Fruit fly (Drosophila melanogaster) whole organism, wandering third instar larva: ENCODE data around the gene sloth2.

Experiments
- Abd-B ChIP-seq: fragments of >200 bp; optimal IDR thresholded peaks from 2 replicates; lab custom pipeline; 2017; ENCODE audit warnings: missing biosample characterization, missing genetic modification characterization
- CG32264 ChIP-seq: fragments of 200-800 bp; sonication (Bioruptor generic); optimal IDR thresholded peaks from 2 replicates; lab custom pipeline; 2016; ENCODE audit warnings: missing biosample characterization, missing genetic modification characterization
- CG9705 ChIP-seq: fragments of 200-800 bp; sonication (Bioruptor generic); optimal IDR thresholded peaks from 2 replicates; lab custom pipeline; 2018; ENCODE audit warnings: missing biosample characterization, mild to moderate bottlenecking, missing genetic modification characterization
- CrebA ChIP-seq: fragments of 200-800 bp; sonication (Bioruptor generic); optimal IDR thresholded peaks from 2 replicates; lab custom pipeline; 2016; ENCODE audit warnings: missing biosample characterization, mild to moderate bottlenecking, missing genetic modification characterization, borderline replicate concordance
- Dfd ChIP-seq: fragments of >200 bp; optimal IDR thresholded peaks from 2 replicates; lab custom pipeline; 2017; ENCODE audit warnings: missing biosample characterization, missing genetic modification characterization
- Dif ChIP-seq: fragments of 200-275, 200-300 bp; sonication (Bioruptor generic); optimal IDR thresholded peaks from 2 replicates; lab custom pipeline; 2018; ENCODE audit warnings: missing biosample characterization, missing genetic modification characterization; ENCODE audit not compliant: partially characterized antibody
- GATAd ChIP-seq: sonication (Bioruptor generic); optimal IDR thresholded peaks from 2 replicates; lab custom pipeline; 2016; ENCODE audit warnings: missing biosample characterization, missing genetic modification characterization
- Hnf4 ChIP-seq: fragments of 200-800 bp; sonication (Bioruptor generic); optimal IDR thresholded peaks from 2 replicates; lab custom pipeline; 2016; ENCODE audit warnings: missing biosample characterization, mild to moderate bottlenecking, missing genetic modification characterization
- Hr78 ChIP-seq: fragments of >200 bp; optimal IDR thresholded peaks from 2 replicates; lab custom pipeline; 2017; ENCODE audit warnings: missing biosample characterization, missing genetic modification characterization
- Hr83 ChIP-seq: fragments of 200-300 bp; sonication (Bioruptor generic); optimal IDR thresholded peaks from 2 replicates; lab custom pipeline; 2016; ENCODE audit warnings: missing biosample characterization, mild to moderate bottlenecking, missing genetic modification characterization, moderate library complexity; ENCODE audit not compliant: poor library complexity, severe bottlenecking
- Jra ChIP-seq: sonication (Bioruptor generic); optimal IDR thresholded peaks from 2 replicates; lab custom pipeline; 2016; ENCODE audit warnings: missing biosample characterization, missing genetic modification characterization
- Mio ChIP-seq: sonication (Bioruptor generic); optimal IDR thresholded peaks from 2 replicates; lab custom pipeline; 2016; ENCODE audit warnings: missing biosample characterization, missing genetic modification characterization
- Myc ChIP-seq: fragments of >200 bp; optimal IDR thresholded peaks from 2 replicates; lab custom pipeline; 2017
- N ChIP-seq: fragments of >200 bp; optimal IDR thresholded peaks from 2 replicates; lab custom pipeline; 2018; ENCODE audit warnings: missing biosample characterization, missing external identifiers, missing genetic modification characterization
- OdsH ChIP-seq: fragments of 200-800 bp; sonication (Bioruptor generic); optimal IDR thresholded peaks from 2 replicates; lab custom pipeline; 2016; ENCODE audit warnings: missing biosample characterization, mild to moderate bottlenecking, missing genetic modification characterization
- Rel ChIP-seq, 2 experiments: fragments of 200-800 bp; sonication (Bioruptor generic) in 1 of 2; optimal IDR thresholded peaks; 2 replicates in 1 of 2; 3 replicates in 1 of 2; lab custom pipeline; 2016 to 2019; ENCODE audit warnings: mild to moderate bottlenecking in 2 of 2, missing biosample characterization in 2 of 2, missing genetic modification characterization in 2 of 2, moderate library complexity in 1 of 2
- Sp1 ChIP-seq: fragments of 200-800 bp; sonication (Bioruptor generic); optimal IDR thresholded peaks from 3 replicates; lab custom pipeline; 2019; ENCODE audit warnings: missing biosample characterization, mild to moderate bottlenecking, missing genetic modification characterization, moderate library complexity
- Vsx2 ChIP-seq: fragments of 200-300, 225-300 bp; sonication (Bioruptor generic); optimal IDR thresholded peaks from 2 replicates; lab custom pipeline; 2018; ENCODE audit warnings: missing biosample characterization, missing genetic modification characterization; ENCODE audit not compliant: partially characterized antibody
- br ChIP-seq: fragments of 200-800 bp; sonication (Bioruptor generic); optimal IDR thresholded peaks from 2 replicates; lab custom pipeline; 2016; ENCODE audit warnings: missing biosample characterization, missing genetic modification characterization
- brk ChIP-seq: fragments of 200-800 bp; sonication (Bioruptor generic); optimal IDR thresholded peaks from 2 replicates; lab custom pipeline; 2016; ENCODE audit warnings: missing biosample characterization, mild to moderate bottlenecking, missing genetic modification characterization
- dl ChIP-seq, 2 experiments: fragments of 175-275, 200-275 bp in 1 of 2; fragments of 200-275 bp in 1 of 2; sonication (Bioruptor generic); optimal IDR thresholded peaks; lab custom pipeline; 2018; ENCODE audit warnings: mild to moderate bottlenecking in 2 of 2, missing biosample characterization in 2 of 2, missing genetic modification characterization in 2 of 2, moderate library complexity in 2 of 2; ENCODE audit not compliant: partially characterized antibody in 2 of 2, insufficient read depth in 1 of 2
- dmrt93B ChIP-seq: fragments of 200-800 bp; sonication (Bioruptor generic); optimal IDR thresholded peaks from 2 replicates; lab custom pipeline; 2018; ENCODE audit warnings: missing biosample characterization, mild to moderate bottlenecking, missing genetic modification characterization
- dsf ChIP-seq: sonication (Bioruptor generic); optimal IDR thresholded peaks from 2 replicates; lab custom pipeline; 2016; ENCODE audit warnings: missing biosample characterization, missing genetic modification characterization, borderline replicate concordance
- ey ChIP-seq: fragments of 200-800 bp; sonication (Bioruptor generic); optimal IDR thresholded peaks from 2 replicates; lab custom pipeline; 2016; ENCODE audit warnings: missing biosample characterization, missing genetic modification characterization
- foxo ChIP-seq, 2 experiments: fragments of 200-800 bp; sonication (Bioruptor generic); optimal IDR thresholded peaks; 2 replicates in 1 of 2; 3 replicates in 1 of 2; lab custom pipeline; 2016 to 2017; ENCODE audit warnings: missing biosample characterization in 2 of 2, missing genetic modification characterization in 2 of 2
- fru ChIP-seq: fragments of 200-800 bp; sonication (Bioruptor generic); optimal IDR thresholded peaks from 3 replicates; lab custom pipeline; 2016; ENCODE audit warnings: missing biosample characterization, mild to moderate bottlenecking, missing genetic modification characterization
- h ChIP-seq: fragments of 200-800 bp; sonication (Bioruptor generic); optimal IDR thresholded peaks from 3 replicates; lab custom pipeline; 2016; ENCODE audit warnings: missing biosample characterization, mild to moderate bottlenecking, missing genetic modification characterization
- jim ChIP-seq: fragments of 175-275, 200-325 bp; sonication (Bioruptor generic); optimal IDR thresholded peaks from 2 replicates; lab custom pipeline; 2016; ENCODE audit warnings: missing biosample characterization, mild to moderate bottlenecking, missing genetic modification characterization
- lola ChIP-seq: fragments of >200 bp; optimal IDR thresholded peaks from 2 replicates; lab custom pipeline; 2017; ENCODE audit warnings: missing biosample characterization, missing genetic modification characterization
- pan ChIP-seq: fragments of >200 bp; optimal IDR thresholded peaks from 2 replicates; lab custom pipeline; 2017
- psq ChIP-seq: fragments of 200-800 bp; sonication (Bioruptor generic); optimal IDR thresholded peaks from 3 replicates; lab custom pipeline; 2017; ENCODE audit warnings: missing biosample characterization, mild to moderate bottlenecking, missing genetic modification characterization, moderate library complexity
- rgr ChIP-seq: fragments of 200-800 bp; sonication (Bioruptor generic); optimal IDR thresholded peaks from 3 replicates; lab custom pipeline; 2016; ENCODE audit warnings: missing biosample characterization, mild to moderate bottlenecking, missing genetic modification characterization
- sage ChIP-seq: fragments of 200-800 bp; sonication (Bioruptor generic); optimal IDR thresholded peaks from 2 replicates; lab custom pipeline; 2016; ENCODE audit warnings: missing biosample characterization, mild to moderate bottlenecking, missing genetic modification characterization
- sv ChIP-seq: fragments of 200-800 bp; sonication (Bioruptor generic); optimal IDR thresholded peaks from 3 replicates; lab custom pipeline; 2016; ENCODE audit warnings: missing biosample characterization, missing genetic modification characterization
- tai ChIP-seq: sonication (Bioruptor generic); optimal IDR thresholded peaks from 2 replicates; lab custom pipeline; 2016; ENCODE audit warnings: missing biosample characterization, missing genetic modification characterization
- usp ChIP-seq: fragments of >200 bp; optimal IDR thresholded peaks from 2 replicates; lab custom pipeline; 2017; ENCODE audit warnings: missing biosample characterization, missing genetic modification characterization
- woc ChIP-seq: sonication (Bioruptor generic); optimal IDR thresholded peaks from 2 replicates; lab custom pipeline; 2016; ENCODE audit warnings: missing biosample characterization, mild to moderate bottlenecking, missing genetic modification characterization

The sloth2 gene

dm6 chrX:6997653-6998491 lies 13.3 kb upstream of the sloth2 start (continued):
- peak; percentile 53 for TF ChIP-seq Hnf4 (GFP tag; lab: Kevin White, UChicago)
- peak; percentile 69 for TF ChIP-seq CG9705
- TF ChIP-seq Rel (GFP tag; optimal IDR thresholded peaks at IDR 0.05; lab: Kevin White, UChicago): no peak
- peak; percentile 4 for TF ChIP-seq Rel (tag; optimal IDR thresholded peaks at IDR 0.05; lab: Kevin White, UChicago)
- peak; percentile 73 for TF ChIP-seq woc (GFP tag; lab: Kevin White, UChicago)
- peak in 1 of 2 experiments; percentile 51 for TF ChIP-seq dl (GFP tag; optimal IDR thresholded peaks at IDR 0.05; lab: Kevin White, UChicago; ENCODE audit: insufficient read depth in 1 of 2, partially characterized antibody in 2 of 2)
- TF ChIP-seq ey (GFP tag; lab: Kevin White, UChicago): peak; percentile 76
- TF ChIP-seq jim: no peak
- no peak for TF ChIP-seq usp (GFP tag; lab: Kevin White, UChicago)
- no peak for TF ChIP-seq Dfd (GFP tag; lab: Kevin White, UChicago)
- TF ChIP-seq sage (GFP tag; lab: Kevin White, UChicago): no peak

- no peak for TF ChIP-seq woc (GFP tag; lab: Kevin White, UChicago)
- no peak for TF ChIP-seq sage (GFP tag; lab: Kevin White, UChicago)
- peak; percentile 46 for TF ChIP-seq CrebA (GFP tag; lab: Kevin White, UChicago)
- peak; percentile 8 for TF ChIP-seq OdsH (GFP tag; lab: Kevin White, UChicago)
- no peak for TF ChIP-seq Hr78 (GFP tag; lab: Kevin White, UChicago)
- TF ChIP-seq ey (GFP tag; lab: Kevin White, UChicago): no peak
- TF ChIP-seq Rel (GFP tag; optimal IDR thresholded peaks at IDR 0.05; lab: Kevin White, UChicago): peak; percentile 74
- peak; percentile 70 for TF ChIP-seq Rel (tag; optimal IDR thresholded peaks at IDR 0.05; lab: Kevin White, UChicago)
- TF ChIP-seq Vsx2 (GFP tag; lab: Kevin White, UChicago): peak; percentile 83
- no peak for TF ChIP-seq CG32264 (GFP tag; lab: Kevin White, UChicago)
- TF ChIP-seq usp (GFP tag; lab: Kevin White, UChicago): no peak
- peak; percentile 22 for TF ChIP-seq Sp1 (GFP tag; lab: Kevin White, UChicago)
- no peak for TF ChIP-seq GATAd (GFP tag; lab: Kevin White, UChicago)
- TF ChIP-seq Hr83 (GFP tag; lab: Kevin White, UChicago): peak; percentile 70
- TF ChIP-seq jim: peak; percentile 62
- TF ChIP-seq Hnf4 (GFP tag; lab: Kevin White, UChicago): peak; percentile 78
- TF ChIP-seq psq (GFP tag; lab: Kevin White, UChicago): no peak
- peak; percentile 31 for TF ChIP-seq rgr (GFP tag; lab: Kevin White, UChicago)
- no peak for TF ChIP-seq dsf (GFP tag; lab: Kevin White, UChicago)
- TF ChIP-seq CG9705: no peak
- TF ChIP-seq Dfd (GFP tag; lab: Kevin White, UChicago): no peak
- no peak for TF ChIP-seq brk
- peak; percentile 54 for TF ChIP-seq h (GFP tag; lab: Kevin White, UChicago)
- peak; percentile 45 to 63 for TF ChIP-seq dl (GFP tag; optimal IDR thresholded peaks at IDR 0.05; lab: Kevin White, UChicago; ENCODE audit: insufficient read depth in 1 of 2, partially characterized antibody in 2 of 2)
- peak; percentile 58 for TF ChIP-seq Jra (GFP tag; lab: Kevin White, UChicago)
- peak; percentile 70 for TF ChIP-seq Dif (GFP tag; lab: Kevin White, UChicago)
- TF ChIP-seq N (GFP tag; lab: Kevin White, UChicago): no peak
- peak; percentile 26 for TF ChIP-seq fru (GFP tag; lab: Kevin White, UChicago)
- TF ChIP-seq Myc (lab: Kevin White, UChicago): no peak
- TF ChIP-seq, all 38 proteins: peak for 14
These were observed 12.7 kb upstream of the sloth2 start, which contains the start of gene Inx2 for dm6 chrX:6998492-6998852. Gene Inx2 (plus strand): TSS chrX:6998672.

DNA sequence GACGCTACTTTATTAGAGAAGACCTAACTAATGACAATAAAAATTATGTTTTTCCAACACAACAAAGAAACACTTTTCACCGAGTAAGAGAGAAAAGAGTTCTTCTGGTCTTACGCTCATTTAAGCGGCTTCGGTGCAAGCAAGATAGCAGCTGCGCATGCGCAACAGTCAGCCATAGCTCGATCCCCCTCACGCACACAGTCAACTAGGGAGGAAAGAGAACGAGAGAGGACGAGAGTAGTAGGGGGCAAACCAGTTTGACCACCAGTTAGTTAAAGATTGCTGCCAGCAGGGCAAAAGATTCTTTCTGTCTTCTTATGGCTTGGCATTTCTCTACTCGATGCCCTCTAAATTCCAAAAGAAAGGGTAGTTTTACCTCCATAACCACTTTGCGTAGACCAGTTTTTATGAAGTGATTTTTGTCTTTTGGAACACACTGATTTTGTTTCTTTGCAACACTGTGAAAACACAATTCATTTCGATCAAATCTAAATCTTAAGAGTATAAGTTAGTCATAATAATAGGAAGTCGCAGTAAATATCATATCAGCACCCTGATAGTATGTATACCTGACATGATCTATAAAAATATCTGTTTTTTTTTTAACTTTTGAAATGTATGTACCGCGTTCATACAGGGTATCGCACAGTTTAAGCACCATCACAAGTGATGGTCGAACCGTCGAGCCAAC lies 10.6 kb upstream of the sloth2 start:
- no peak for TF ChIP-seq sv (GFP tag; lab: Kevin White, UChicago)
- no peak for TF ChIP-seq CG9705
- TF ChIP-seq Rel (GFP tag; optimal IDR thresholded peaks at IDR 0.05; lab: Kevin White, UChicago): no peak
- no peak for TF ChIP-seq Rel (tag; optimal IDR thresholded peaks at IDR 0.05; lab: Kevin White, UChicago)
- TF ChIP-seq h (GFP tag; lab: Kevin White, UChicago): no peak
- TF ChIP-seq tai (GFP tag; lab: Kevin White, UChicago): peak; percentile 25
- TF ChIP-seq pan: no peak
- no peak for TF ChIP-seq N (GFP tag; lab: Kevin White, UChicago)
- no peak for TF ChIP-seq foxo (GFP tag; optimal IDR thresholded peaks at IDR 0.05; lab: Kevin White, UChicago)
- no peak for TF ChIP-seq ey (GFP tag; lab: Kevin White, UChicago)
- peak; percentile 63 for TF ChIP-seq Vsx2 (GFP tag; lab: Kevin White, UChicago)
- no peak for TF ChIP-seq OdsH (GFP tag; lab: Kevin White, UChicago)
- no peak for TF ChIP-seq lola (GFP tag; lab: Kevin White, UChicago)
- TF ChIP-seq psq (GFP tag; lab: Kevin White, UChicago): peak; percentile 55
- no peak for TF ChIP-seq Hnf4 (GFP tag; lab: Kevin White, UChicago)
- TF ChIP-seq GATAd (GFP tag; lab: Kevin White, UChicago): no peak
- TF ChIP-seq jim: no peak
- TF ChIP-seq Myc (lab: Kevin White, UChicago): no peak
- no peak for TF ChIP-seq Dfd (GFP tag; lab: Kevin White, UChicago)
- TF ChIP-seq Jra (GFP tag; lab: Kevin White, UChicago): no peak
- peak; percentile 19 to 20 for TF ChIP-seq dl (GFP tag; optimal IDR thresholded peaks at IDR 0.05; lab: Kevin White, UChicago; ENCODE audit: insufficient read depth in 1 of 2, partially characterized antibody in 2 of 2)
- no peak for TF ChIP-seq Mio (GFP tag; lab: Kevin White, UChicago)
- no peak for TF ChIP-seq Hr83 (GFP tag; lab: Kevin White, UChicago)
- no peak for TF ChIP-seq Abd-B (GFP tag; lab: Kevin White, UChicago)
- no peak for TF ChIP-seq br (GFP tag; lab: Kevin White, UChicago)
- no peak for TF ChIP-seq CrebA (GFP tag; lab: Kevin White, UChicago)
- TF ChIP-seq Hr78 (GFP tag; lab: Kevin White, UChicago): no peak
- TF ChIP-seq dmrt93B (GFP tag; lab: Kevin White, UChicago): no peak
- no peak for TF ChIP-seq usp (GFP tag; lab: Kevin White, UChicago)
